Fruit fly (Drosophila melanogaster) Kc167 (cell line): ENCODE data around the gene Taf3.

Experiments
- Myc ChIP-seq: fragments of >200 bp; optimal IDR thresholded peaks from 2 replicates; lab custom pipeline; 2017; ENCODE audit warnings: missing external identifiers
- Sin3A ChIP-seq: fragments of >200 bp; optimal IDR thresholded peaks from 2 replicates; lab custom pipeline; 2018; ENCODE audit warnings: missing external identifiers
- h ChIP-seq: fragments of >200 bp; optimal IDR thresholded peaks from 3 replicates; lab custom pipeline; 2018; ENCODE audit warnings: missing external identifiers
- insv ChIP-seq: fragments of >200 bp; optimal IDR thresholded peaks from 3 replicates; lab custom pipeline; 2018; ENCODE audit warnings: missing external identifiers
- psq ChIP-seq: fragments of >200 bp; optimal IDR thresholded peaks from 2 replicates; lab custom pipeline; 2017; ENCODE audit warnings: missing external identifiers
- ttk ChIP-seq: sonication (Bioruptor generic); optimal IDR thresholded peaks from 2 replicates; lab custom pipeline; 2017; ENCODE audit warnings: missing external identifiers

DNA sequence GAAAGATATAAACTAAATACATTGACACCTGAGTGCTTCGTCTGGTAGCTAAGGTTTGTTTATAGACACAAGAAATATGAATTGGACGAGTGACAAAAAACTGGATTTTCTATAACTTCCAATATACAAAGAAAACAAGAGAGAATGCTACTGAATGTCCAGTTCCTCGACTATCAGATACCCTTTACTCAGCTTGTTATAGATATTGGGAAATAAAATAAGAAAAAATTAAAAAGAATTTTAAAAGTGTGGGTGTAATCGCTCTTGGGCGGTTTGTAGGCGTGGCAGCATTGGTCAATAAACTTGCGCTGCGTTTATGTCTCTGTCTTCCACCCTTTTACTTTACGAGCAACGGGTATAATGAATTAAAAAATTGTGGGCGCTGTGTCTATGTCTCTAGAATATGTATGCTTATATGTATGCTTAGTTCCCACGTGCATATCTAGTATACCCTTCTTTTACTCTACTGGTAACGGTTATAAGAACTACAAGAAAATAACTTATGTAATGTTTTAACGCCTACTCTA, 31.8 kb upstream of the Taf3 start:
- TF ChIP-seq psq (lab: Kevin White, UChicago) = no peak
- TF ChIP-seq h (lab: Kevin White, UChicago) = no peak
- no peak for TF ChIP-seq Sin3A (lab: Kevin White, UChicago)
- TF ChIP-seq ttk (lab: Kevin White, UChicago) = no peak
- no peak for TF ChIP-seq Myc (lab: Kevin White, UChicago)
- TF ChIP-seq insv (lab: Kevin White, UChicago) = no peak
